Worm (Caenorhabditis elegans) whole organism, L3 larva: ENCODE measurements around the gene suf-1.

Experiments used
- ZK546.5 ChIP-seq: sonication (generic microtip); optimal IDR thresholded peaks from 2 replicates; lab custom pipeline; 2017; ENCODE audit warnings: missing biosample characterization, missing genetic modification characterization
- ceh-82 ChIP-seq: fragments of 150-350 bp; optimal IDR thresholded peaks from 2 replicates; lab custom pipeline; 2014; ENCODE audit warnings: missing biosample characterization, missing genetic modification characterization
- egl-27 ChIP-seq: sonication (generic microtip); optimal IDR thresholded peaks from 4 replicates; lab custom pipeline; 2017; ENCODE audit warnings: missing biosample characterization, missing genetic modification reagents, missing genetic modification characterization
- elt-1 ChIP-seq: fragments of 150-350 bp; optimal IDR thresholded peaks from 2 replicates; lab custom pipeline; 2014; ENCODE audit warnings: missing biosample characterization, missing genetic modification characterization
- jun-1 ChIP-seq: fragments of 150-350 bp; optimal IDR thresholded peaks from 2 replicates; lab custom pipeline; 2014; ENCODE audit warnings: missing biosample characterization, missing genetic modification reagents, missing genetic modification characterization
- lin-15B ChIP-seq: fragments of 150-350 bp; optimal IDR thresholded peaks from 2 replicates; lab custom pipeline; 2014; ENCODE audit warnings: missing biosample characterization, missing genetic modification characterization
- nfya-1 ChIP-seq: sonication (generic microtip); optimal IDR thresholded peaks from 2 replicates; lab custom pipeline; 2017; ENCODE audit warnings: missing genetic modification characterization, mild to moderate bottlenecking, missing compliant biosample characterization, antibody characterized with exemption, moderate library complexity; ENCODE audit not compliant: insufficient read depth
- nhr-11 ChIP-seq: fragments of 150-350 bp; optimal IDR thresholded peaks from 2 replicates; lab custom pipeline; 2014; ENCODE audit warnings: missing biosample characterization, missing genetic modification characterization
- nhr-77 ChIP-seq: fragments of 150-350 bp; optimal IDR thresholded peaks from 2 replicates; lab custom pipeline; 2014; ENCODE audit warnings: missing biosample characterization, missing genetic modification characterization
- pha-4 ChIP-seq: fragments of 150-350 bp; optimal IDR thresholded peaks from 2 replicates; lab custom pipeline; 2014; ENCODE audit warnings: missing biosample characterization, missing genetic modification reagents, missing genetic modification characterization
- pqm-1 ChIP-seq: fragments of 150-350 bp; optimal IDR thresholded peaks from 2 replicates; lab custom pipeline; 2017; ENCODE audit warnings: missing biosample characterization, missing genetic modification characterization, inconsistent platforms
- tbx-2 ChIP-seq: sonication (generic microtip); optimal IDR thresholded peaks from 2 replicates; lab custom pipeline; 2016; ENCODE audit warnings: mild to moderate bottlenecking, missing genetic modification characterization, missing compliant biosample characterization
- unc-62 ChIP-seq: fragments of 150-350 bp; sonication (generic microtip); optimal IDR thresholded peaks from 4 replicates; lab custom pipeline; 2014; ENCODE audit warnings: missing biosample characterization, missing genetic modification reagents, missing genetic modification characterization
- ztf-11 ChIP-seq: fragments of 150-350 bp; optimal IDR thresholded peaks from 2 replicates; lab custom pipeline; 2014; ENCODE audit warnings: missing biosample characterization, missing genetic modification characterization

DNA sequence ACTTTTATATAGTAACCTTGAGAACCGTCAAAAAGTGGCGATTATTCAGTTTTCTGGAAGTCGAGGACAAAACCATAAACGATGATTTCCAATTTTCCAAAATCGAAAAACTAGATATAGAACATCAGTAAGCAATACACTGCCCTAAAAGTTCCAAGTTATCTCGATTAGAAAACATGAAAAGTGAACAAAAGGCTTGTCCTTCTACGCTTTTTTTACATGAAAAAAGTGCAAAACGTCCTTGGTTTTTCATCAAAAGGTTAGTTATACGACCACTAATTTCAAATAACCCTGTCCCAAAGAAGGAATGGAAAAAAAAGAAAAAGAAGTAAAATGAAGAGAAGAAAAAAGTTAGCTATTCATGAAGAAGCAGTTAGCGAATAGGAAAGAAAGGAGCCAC, 17.7 kb upstream of the suf-1 start:
- TF ChIP-seq ztf-11 (no peak), ceh-82 (tag; lab: Kevin White, UChicago) (no peak), nhr-77 (tag; lab: Kevin White, UChicago) (no peak), elt-1 (tag; lab: Kevin White, UChicago) (no peak), nfya-1 (tag; lab: Kevin White, UChicago) (no peak), ZK546.5 (tag; lab: Kevin White, UChicago) (no peak), egl-27 (tag; lab: Kevin White, UChicago) (no peak), lin-15B (tag; lab: Kevin White, UChicago) (no peak), nhr-11 (tag; lab: Kevin White, UChicago) (no peak), tbx-2 (tag; lab: Kevin White, UChicago) (no peak), pha-4 (tag; lab: Kevin White, UChicago) (no peak), unc-62 (GFP tag; lab: Kevin White, UChicago) (no peak), jun-1 (tag; lab: Kevin White, UChicago) (no peak), pqm-1 (tag; lab: Kevin White, UChicago) (no peak)
